Fruit fly (Drosophila melanogaster): ENCODE measurements around the gene mah.

Gene mah

dm6 chr3R:24917814-24918636 is 29.4 kb upstream of the mah start, which contains the start of the genes PIG-S, sud1 and CG11168 (continued):
- peak; percentile 54 for TF ChIP-seq CG16815 (GFP tag; optimal IDR thresholded peaks at IDR 0.05)
- TF ChIP-seq dysf (GFP tag; IDR thresholded peaks at IDR 0.05), result peak; percentile 75
- TF ChIP-seq CG3281 (GFP tag; optimal IDR thresholded peaks at IDR 0.05), result no peak
- TF ChIP-seq pb (GFP tag; optimal IDR thresholded peaks at IDR 0.05), result no peak
- peak; percentile 5 for TF ChIP-seq CG1529 (GFP tag; optimal IDR thresholded peaks at IDR 0.05)
- peak; percentile 40 for TF ChIP-seq CG8290 (GFP tag; optimal IDR thresholded peaks at IDR 0.05)
- no peak for TF ChIP-seq CG8290 (tag; optimal IDR thresholded peaks at IDR 0.05)
- no peak for TF ChIP-seq CG43689 (GFP tag; IDR thresholded peaks at IDR 0.05)
- peak; percentile 65 for TF ChIP-seq CG12659 (GFP tag; optimal IDR thresholded peaks at IDR 0.05)
- TF ChIP-seq CG4360 (GFP tag; IDR thresholded peaks at IDR 0.05), result no peak
- TF ChIP-seq CG9215 (GFP tag; IDR thresholded peaks at IDR 0.05), result peak; percentile 69
- TF ChIP-seq CG3065 (GFP tag; optimal IDR thresholded peaks at IDR 0.05), result no peak
- TF ChIP-seq Gug (GFP tag; IDR thresholded peaks at IDR 0.05), result peak; percentile 64; the same call in 3 of the 4 replicates
- no peak for TF ChIP-seq dimm (GFP tag; IDR thresholded peaks at IDR 0.05)
- no peak for TF ChIP-seq CG13296 (GFP tag; optimal IDR thresholded peaks at IDR 0.05)
- peak; percentile 34 for TF ChIP-seq Chrac-16 (GFP tag; optimal IDR thresholded peaks at IDR 0.05)
- 0 out of 2 replicates have a peak, but pooled peaks have one; percentile 28 for TF ChIP-seq CG32767 (GFP tag; IDR thresholded peaks at IDR 0.05)
- no peak for TF ChIP-seq gro (GFP tag; optimal IDR thresholded peaks at IDR 0.05)
- TF ChIP-seq CG42726 (GFP tag; IDR thresholded peaks at IDR 0.05; ENCODE audit: partially characterized antibody), result 0 out of 2 replicates have a peak, but pooled peaks have one; percentile 42
- TF ChIP-seq dmrt99B (tag; optimal IDR thresholded peaks at IDR 0.05), result no peak
- no peak for TF ChIP-seq emc (GFP tag; optimal IDR thresholded peaks at IDR 0.05)
- peak; percentile 97 for TF ChIP-seq inv (GFP tag; IDR thresholded peaks at IDR 0.05; ENCODE audit: partially characterized antibody)
- 0 out of 2 replicates have a peak, but pooled peaks have one; percentile 10 for TF ChIP-seq crol (GFP tag; IDR thresholded peaks at IDR 0.05)
- no peak for TF ChIP-seq CG4854 (GFP tag; optimal IDR thresholded peaks at IDR 0.05)
- peak; percentile 5 for TF ChIP-seq cato (GFP tag; optimal IDR thresholded peaks at IDR 0.05; ENCODE audit: borderline replicate concordance)
- no peak for TF ChIP-seq Asciz (GFP tag; optimal IDR thresholded peaks at IDR 0.05)
- no peak for TF ChIP-seq gcm (GFP tag; optimal IDR thresholded peaks at IDR 0.05)
- peak; percentile 38 for TF ChIP-seq CG33557 (GFP tag; optimal IDR thresholded peaks at IDR 0.05)
- no peak for TF ChIP-seq CG15073 (GFP tag; optimal IDR thresholded peaks at IDR 0.05)
- TF ChIP-seq CG34422 (GFP tag; IDR thresholded peaks at IDR 0.05), result peak; percentile 75; the same call in 2 of the 3 replicates
- TF ChIP-seq gfzf (GFP tag; optimal IDR thresholded peaks at IDR 0.05), result peak; percentile 1
- peak; percentile 54; the same call in 1 of the 2 replicates for TF ChIP-seq ssp (GFP tag; IDR thresholded peaks at IDR 0.05)
- TF ChIP-seq Awh (GFP tag; IDR thresholded peaks at IDR 0.05), result no peak
- no peak for TF ChIP-seq CG2199 (GFP tag; IDR thresholded peaks at IDR 0.05)
- no peak for TF ChIP-seq CG17186 (GFP tag; optimal IDR thresholded peaks at IDR 0.05)
- TF ChIP-seq Sry-β (GFP tag; optimal IDR thresholded peaks at IDR 0.05), result peak; percentile 98
- peak; percentile 74; the same call in 1 of the 2 replicates for TF ChIP-seq ranshi (GFP tag; IDR thresholded peaks at IDR 0.05)
- TF ChIP-seq dpn (GFP tag; optimal IDR thresholded peaks at IDR 0.05), result peak in 1 of 2 experiments; percentile 62
- TF ChIP-seq Jarid2 (GFP tag; optimal IDR thresholded peaks at IDR 0.05), result no peak
- TF ChIP-seq Mad (GFP tag; optimal IDR thresholded peaks at IDR 0.05), result no peak
- peak; percentile 34 for TF ChIP-seq Fer2 (tag; optimal IDR thresholded peaks at IDR 0.05)
- peak; percentile 36; the same call in 1 of the 2 replicates for TF ChIP-seq Adf1 (GFP tag; IDR thresholded peaks at IDR 0.05)
- TF ChIP-seq CG15696 (tag; optimal IDR thresholded peaks at IDR 0.05), result peak; percentile 63
- peak; percentile 10 for TF ChIP-seq Antp (GFP tag; optimal IDR thresholded peaks at IDR 0.05)
- TF ChIP-seq HmgD (GFP tag; optimal IDR thresholded peaks at IDR 0.05), result no peak

All from whole organism, embryonic.